Fruit fly (Drosophila melanogaster): ENCODE measurements around the gene CG34428.

The CG34428 gene

DNA sequence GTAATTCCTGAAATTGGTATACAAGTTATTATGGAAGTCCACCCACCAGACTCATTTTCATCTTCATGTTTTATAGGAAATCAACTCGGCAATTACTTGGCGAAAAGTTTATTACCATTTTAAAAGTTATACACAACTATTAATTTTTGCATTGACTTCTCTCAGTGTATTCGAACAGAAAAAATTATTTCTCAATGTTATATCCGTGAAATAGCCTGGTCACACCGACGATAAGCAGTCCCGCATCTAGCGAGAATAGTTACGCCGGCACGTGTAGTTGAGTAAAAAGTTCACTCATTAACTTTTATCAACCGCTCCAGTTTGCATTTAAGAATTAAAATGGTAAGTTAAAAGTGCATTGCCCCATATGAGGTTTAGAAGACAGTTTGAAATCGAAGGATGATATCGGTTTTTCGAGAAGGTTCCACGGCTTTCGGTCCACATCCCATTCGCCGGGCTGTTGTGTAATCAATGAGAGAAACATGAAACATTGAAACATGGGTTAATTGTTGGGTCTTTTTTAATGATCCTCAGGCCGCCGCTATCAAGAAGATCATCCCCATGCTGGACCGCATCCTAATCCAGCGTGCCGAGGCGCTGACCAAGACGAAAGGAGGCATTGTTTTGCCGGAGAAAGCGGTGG is 45.6 kb upstream of the CG34428 start, which contains the start of gene CG11267 (continued):
- TF ChIP-seq CG2889 (GFP tag; IDR thresholded peaks at IDR 0.05): peak; percentile 69; the same call in 2 of the 3 replicates
- peak; percentile 74 for TF ChIP-seq CG12391 (tag; optimal IDR thresholded peaks at IDR 0.05)
- TF ChIP-seq prd (optimal IDR thresholded peaks at IDR 0.05): no peak
- peak; percentile 88 for TF ChIP-seq prd (GFP tag; IDR thresholded peaks at IDR 0.05)
- peak; percentile 89 for TF ChIP-seq CG11247 (GFP tag; IDR thresholded peaks at IDR 0.05)
- TF ChIP-seq CG15601 (tag; optimal IDR thresholded peaks at IDR 0.05): peak; percentile 63
- TF ChIP-seq unpg (GFP tag; optimal IDR thresholded peaks at IDR 0.05): peak; percentile 84
- TF ChIP-seq C15 (GFP tag; IDR thresholded peaks at IDR 0.05): peak; percentile 70
- peak; percentile 79 for TF ChIP-seq CG12744 (GFP tag; optimal IDR thresholded peaks at IDR 0.05)
- peak; percentile 89 for TF ChIP-seq CG13894 (tag; optimal IDR thresholded peaks at IDR 0.05)
- TF ChIP-seq CHES-1-like (GFP tag; optimal IDR thresholded peaks at IDR 0.05): peak; percentile 73
- TF ChIP-seq gfzf (GFP tag; optimal IDR thresholded peaks at IDR 0.05): peak; percentile 63
- TF ChIP-seq Dll (GFP tag; IDR thresholded peaks at IDR 0.05; ENCODE audit: partially characterized antibody): no peak
- peak; percentile 78; the same call in 1 of the 2 replicates for TF ChIP-seq danr (GFP tag; IDR thresholded peaks at IDR 0.05)
- peak; percentile 73 for TF ChIP-seq CG7786 (GFP tag; optimal IDR thresholded peaks at IDR 0.05)
- TF ChIP-seq Lpt (GFP tag; optimal IDR thresholded peaks at IDR 0.05): no peak
- TF ChIP-seq Dek (tag; optimal IDR thresholded peaks at IDR 0.05): peak; percentile 85
- peak; percentile 18 for TF ChIP-seq CG9437 (GFP tag; optimal IDR thresholded peaks at IDR 0.05)
- TF ChIP-seq tio (GFP tag; optimal IDR thresholded peaks at IDR 0.05): peak; percentile 65
- TF ChIP-seq E2f1 (GFP tag; IDR thresholded peaks at IDR 0.05): peak; percentile 89
- TF ChIP-seq tna (GFP tag; IDR thresholded peaks at IDR 0.05; ENCODE audit: partially characterized antibody): 0 out of 2 replicates have a peak, but pooled peaks have one; percentile 18
- TF ChIP-seq NFAT (GFP tag; IDR thresholded peaks at IDR 0.05): peak; percentile 94
- TF ChIP-seq D19B (GFP tag; optimal IDR thresholded peaks at IDR 0.05): peak; percentile 76
- peak; percentile 67 for TF ChIP-seq gro (GFP tag; optimal IDR thresholded peaks at IDR 0.05)
- TF ChIP-seq CG12071 (GFP tag; optimal IDR thresholded peaks at IDR 0.05): peak; percentile 85
- peak; percentile 93 for TF ChIP-seq CG7839 (tag; optimal IDR thresholded peaks at IDR 0.05)
- peak; percentile 93 for TF ChIP-seq Fer3 (tag; optimal IDR thresholded peaks at IDR 0.05)
- TF ChIP-seq Usf (GFP tag; optimal IDR thresholded peaks at IDR 0.05): peak; percentile 48
- no peak; the same call in 2 of the 3 replicates for TF ChIP-seq CG11560 (tag; IDR thresholded peaks at IDR 0.05)
- TF ChIP-seq CG11398 (GFP tag; optimal IDR thresholded peaks at IDR 0.05): peak; percentile 47
- peak; percentile 59 for TF ChIP-seq ssp (GFP tag; IDR thresholded peaks at IDR 0.05)
- TF ChIP-seq NK7.1 (GFP tag; optimal IDR thresholded peaks at IDR 0.05): peak; percentile 71
- TF ChIP-seq shn (GFP tag; optimal IDR thresholded peaks at IDR 0.05): peak; percentile 51
- peak; percentile 59 for TF ChIP-seq CG30431 (GFP tag; optimal IDR thresholded peaks at IDR 0.05)
- TF ChIP-seq Dad (GFP tag; optimal IDR thresholded peaks at IDR 0.05): peak; percentile 39
- peak; percentile 71 for TF ChIP-seq CG6272 (GFP tag; IDR thresholded peaks at IDR 0.05)
- peak; percentile 65 for TF ChIP-seq CG8089 (GFP tag; optimal IDR thresholded peaks at IDR 0.05)
- TF ChIP-seq Vsx1 (GFP tag; optimal IDR thresholded peaks at IDR 0.05): peak; percentile 65
- peak; percentile 12 for TF ChIP-seq CG3163 (GFP tag; optimal IDR thresholded peaks at IDR 0.05)
- TF ChIP-seq CG17359 (tag; optimal IDR thresholded peaks at IDR 0.05): peak; percentile 90
- peak; percentile 43 for TF ChIP-seq run (tag; optimal IDR thresholded peaks at IDR 0.05)
- TF ChIP-seq dimm (GFP tag; IDR thresholded peaks at IDR 0.05): no peak; the same call in none of the 2 replicates
- TF ChIP-seq HLH4C (GFP tag; IDR thresholded peaks at IDR 0.05; ENCODE audit: partially characterized antibody): peak; percentile 27; the same call in 1 of the 3 replicates
- TF ChIP-seq CG12236 (GFP tag; optimal IDR thresholded peaks at IDR 0.05): no peak
- peak; percentile 90 for TF ChIP-seq Meics (GFP tag; optimal IDR thresholded peaks at IDR 0.05)
- peak; percentile 55; the same call in 1 of the 2 replicates for TF ChIP-seq CkIIα-i1 (GFP tag; IDR thresholded peaks at IDR 0.05)
- TF ChIP-seq cwo (GFP tag; optimal IDR thresholded peaks at IDR 0.05): peak; percentile 84
- TF ChIP-seq CG15011 (GFP tag; optimal IDR thresholded peaks at IDR 0.05): peak; percentile 72
- peak; percentile 55 for TF ChIP-seq Deaf1 (tag; optimal IDR thresholded peaks at IDR 0.05)
- TF ChIP-seq Drgx (GFP tag; IDR thresholded peaks at IDR 0.05): peak; percentile 90

Data from whole organism, embryonic.